Worm (Caenorhabditis elegans) whole organism, late embryonic: ENCODE results near the gene sftb-6.

ENCODE experiments used
- F13H6.1 ChIP-seq: sonication (generic microtip); optimal IDR thresholded peaks from 2 replicates; lab custom pipeline; 2016; ENCODE audit warnings: missing genetic modification characterization, missing compliant biosample characterization
- ceh-22 ChIP-seq: sonication (generic microtip); optimal IDR thresholded peaks from 2 replicates; lab custom pipeline; 2017; ENCODE audit warnings: missing biosample characterization, missing genetic modification characterization
- ceh-34 ChIP-seq: sonication (generic microtip); optimal IDR thresholded peaks from 2 replicates; lab custom pipeline; 2016; ENCODE audit warnings: mild to moderate bottlenecking, missing genetic modification characterization, missing compliant biosample characterization
- che-1 ChIP-seq: sonication (generic microtip); optimal IDR thresholded peaks from 2 replicates; lab custom pipeline; 2016; ENCODE audit warnings: mild to moderate bottlenecking, missing genetic modification characterization, missing compliant biosample characterization
- eyg-1 ChIP-seq: sonication (generic microtip); optimal IDR thresholded peaks from 2 replicates; lab custom pipeline; 2016; ENCODE audit warnings: missing genotype, missing genetic modification characterization, missing compliant biosample characterization
- sox-2 ChIP-seq: fragments of 200-800 bp; sonication (Bioruptor generic); IDR thresholded peaks from 2 replicates; pipeline ENCODE4 v1.3.6; 2022; ENCODE audit warnings: missing genetic modification reagents, missing genetic modification characterization, missing compliant biosample characterization
- unc-55 ChIP-seq: sonication (generic microtip); optimal IDR thresholded peaks from 2 replicates; lab custom pipeline; 2017; ENCODE audit warnings: missing biosample characterization, missing genetic modification reagents, missing genetic modification characterization
- unc-86 ChIP-seq: sonication (generic microtip); optimal IDR thresholded peaks from 2 replicates; lab custom pipeline; 2016; ENCODE audit warnings: missing genetic modification characterization, missing compliant biosample characterization

DNA sequence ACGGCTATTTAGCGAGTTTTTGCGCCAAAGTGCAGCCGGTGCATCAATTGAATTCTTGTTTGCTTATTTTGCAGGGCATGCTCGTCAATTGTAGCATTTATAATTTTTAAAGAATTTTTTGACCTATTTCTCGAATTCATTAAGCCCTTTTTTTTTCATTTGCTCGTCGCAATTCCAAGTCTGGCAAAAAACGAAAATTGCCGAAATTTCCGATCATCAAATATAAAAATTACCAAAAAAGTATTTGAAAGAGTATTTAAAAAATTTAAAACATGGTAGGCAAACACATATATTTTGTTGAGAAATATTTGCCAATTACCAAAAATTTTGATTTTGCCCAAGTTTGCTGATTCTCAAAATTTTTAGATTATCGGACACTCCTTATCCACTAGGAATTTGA is 14.1 kb upstream of the sftb-6 start, which contains the start of gene C50D2.6:
- TF ChIP-seq che-1 (tag; lab: Kevin White, UChicago), result no peak
- TF ChIP-seq ceh-34 (tag; lab: Kevin White, UChicago), result no peak
- TF ChIP-seq unc-86 (tag; lab: Kevin White, UChicago), result no peak
- TF ChIP-seq eyg-1 (tag; lab: Kevin White, UChicago), result no peak
- TF ChIP-seq unc-55 (GFP tag; lab: Kevin White, UChicago), result no peak
- no peak for TF ChIP-seq F13H6.1 (tag; lab: Kevin White, UChicago)
- TF ChIP-seq ceh-22 (tag; lab: Kevin White, UChicago), result no peak
- no peak for TF ChIP-seq sox-2 (GFP tag; lab: Robert Waterston, UW)
